Fruit fly (Drosophila melanogaster) whole organism, embryonic: ENCODE data around the gene dlp.

Source experiments
- Atf3 ChIP-seq: fragments of 200-800 bp; sonication (Bioruptor generic); optimal IDR thresholded peaks from 3 replicates; lab custom pipeline; 2016; ENCODE audit warnings: missing biosample characterization, missing genetic modification characterization
- Bgb ChIP-seq: fragments of 200-800 bp; sonication (Bioruptor generic); IDR thresholded peaks from 2 replicates; pipeline ENCODE4 v1.3.6; 2022; ENCODE audit warnings: missing biosample characterization, missing genetic modification characterization; ENCODE audit not compliant: partially characterized antibody
- C15 ChIP-seq: fragments of 200-800 bp; sonication (Bioruptor generic); IDR thresholded peaks from 3 replicates; pipeline ENCODE4 v1.3.6; 2022; ENCODE audit warnings: missing biosample characterization, missing genetic modification characterization
- CG12071 ChIP-seq: fragments of 200-800 bp; sonication (Bioruptor generic); optimal IDR thresholded peaks from 3 replicates; lab custom pipeline; 2018; ENCODE audit warnings: missing biosample characterization, mild to moderate bottlenecking, missing genetic modification characterization
- CG12104 ChIP-seq: fragments of 200-800 bp; sonication (Bioruptor generic); optimal IDR thresholded peaks from 3 replicates; lab custom pipeline; 2016; ENCODE audit warnings: missing biosample characterization, missing genetic modification characterization
- CG13894 ChIP-seq: fragments of 200-800 bp; sonication (Bioruptor generic); optimal IDR thresholded peaks from 3 replicates; lab custom pipeline; 2018; ENCODE audit warnings: missing biosample characterization, mild to moderate bottlenecking, missing genetic modification characterization, moderate library complexity
- CG1602 ChIP-seq: fragments of 200-800 bp; sonication (Bioruptor generic); optimal IDR thresholded peaks from 3 replicates; lab custom pipeline; 2016; ENCODE audit warnings: missing biosample characterization, missing genetic modification characterization
- CG1603 ChIP-seq: fragments of 200-800 bp; sonication (Bioruptor generic); optimal IDR thresholded peaks from 2 replicates; lab custom pipeline; 2019; ENCODE audit warnings: missing biosample characterization, mild to moderate bottlenecking, missing genetic modification characterization, moderate library complexity
- CG18764 ChIP-seq: fragments of 200-800 bp; sonication (Bioruptor generic); optimal IDR thresholded peaks from 3 replicates; lab custom pipeline; 2016; ENCODE audit warnings: missing biosample characterization, missing genetic modification characterization
- CG2199 ChIP-seq: fragments of 200-800 bp; sonication (Bioruptor generic); IDR thresholded peaks from 3 replicates; pipeline ENCODE4 v1.3.6; 2022; ENCODE audit warnings: missing biosample characterization, missing genetic modification characterization
- CG30403 ChIP-seq: fragments of 200-800 bp; sonication (Bioruptor generic); optimal IDR thresholded peaks from 3 replicates; lab custom pipeline; 2016; ENCODE audit warnings: missing biosample characterization, missing genetic modification characterization
- CG30431 ChIP-seq: fragments of 200-800 bp; sonication (Bioruptor generic); optimal IDR thresholded peaks from 2 replicates; lab custom pipeline; 2017; ENCODE audit warnings: missing biosample characterization, missing genetic modification characterization
- CG3163 ChIP-seq: fragments of 200-800 bp; sonication (Bioruptor generic); optimal IDR thresholded peaks from 3 replicates; lab custom pipeline; 2016; ENCODE audit warnings: missing biosample characterization, missing genetic modification characterization
- CG32532 ChIP-seq: fragments of 200-800 bp; sonication (Bioruptor generic); IDR thresholded peaks from 2 replicates; pipeline ENCODE4 v1.3.6; 2022; ENCODE audit warnings: missing biosample characterization, missing genetic modification characterization
- CG7372 ChIP-seq: fragments of 200-800 bp; sonication (Bioruptor generic); IDR thresholded peaks from 2 replicates; pipeline ENCODE4 v1.3.6; 2022; ENCODE audit warnings: missing biosample characterization, missing genetic modification characterization
- CG7987 ChIP-seq: fragments of 200-800 bp; sonication (Bioruptor generic); optimal IDR thresholded peaks from 2 replicates; lab custom pipeline; 2018; ENCODE audit warnings: missing biosample characterization, mild to moderate bottlenecking, missing genetic modification characterization, moderate library complexity
- CG8388 ChIP-seq: fragments of 200-800 bp; sonication (Bioruptor generic); optimal IDR thresholded peaks from 2 replicates; lab custom pipeline; 2019; ENCODE audit warnings: missing biosample characterization, mild to moderate bottlenecking, missing genetic modification characterization, moderate library complexity
- CG8478 ChIP-seq: fragments of >200 bp; optimal IDR thresholded peaks from 2 replicates; lab custom pipeline; 2018
- Chrac-16 ChIP-seq: fragments of 200-800 bp; sonication (Bioruptor generic); optimal IDR thresholded peaks from 3 replicates; lab custom pipeline; 2016; ENCODE audit warnings: missing biosample characterization, missing genetic modification characterization
- E2f2 ChIP-seq: fragments of 200-800 bp; sonication (Bioruptor generic); IDR thresholded peaks from 2 replicates; pipeline ENCODE4 v1.3.6; 2022; ENCODE audit warnings: missing biosample characterization, missing genetic modification characterization
- Ets65A ChIP-seq: fragments of 200-800 bp; sonication (Bioruptor generic); peaks from one replicate; lab custom pipeline; 2016; ENCODE audit warnings: missing biosample characterization, missing genetic modification characterization
- HLH3B ChIP-seq: fragments of 200-800 bp; sonication (Bioruptor generic); IDR thresholded peaks from 2 replicates; pipeline ENCODE4 v1.3.6; 2022; ENCODE audit warnings: missing biosample characterization, missing genetic modification characterization
- Kr ChIP-seq: fragments of 200-800 bp; sonication (Bioruptor generic); optimal IDR thresholded peaks from 2 replicates; lab custom pipeline; 2017; ENCODE audit warnings: missing biosample characterization, mild to moderate bottlenecking, missing genetic modification characterization
- Lhr ChIP-seq: fragments of 200-800 bp; sonication (Bioruptor generic); optimal IDR thresholded peaks from 3 replicates; lab custom pipeline; 2017; ENCODE audit warnings: mild to moderate bottlenecking, missing biosample characterization, missing genetic modification reagents, missing genetic modification characterization
- Med ChIP-seq: fragments of 200-800 bp; sonication (Bioruptor generic); peaks from one replicate; lab custom pipeline; 2016; ENCODE audit warnings: missing biosample characterization, missing genetic modification characterization, mild to moderate bottlenecking, inconsistent platforms, moderate library complexity
- Mes4 ChIP-seq: fragments of 200-800 bp; sonication (Bioruptor generic); optimal IDR thresholded peaks from 2 replicates; lab custom pipeline; 2016; ENCODE audit warnings: missing biosample characterization, missing genetic modification characterization
- NC2β ChIP-seq: fragments of 200-800 bp; sonication (Bioruptor generic); optimal IDR thresholded peaks from 2 replicates; lab custom pipeline; 2016; ENCODE audit warnings: missing biosample characterization, missing genetic modification characterization
- NFAT ChIP-seq: fragments of 200-800 bp; sonication (Bioruptor generic); IDR thresholded peaks from 2 replicates; pipeline ENCODE4 v1.3.6; 2022; ENCODE audit warnings: missing biosample characterization, missing genetic modification characterization
- Pdp1 ChIP-seq, 2 experiments: fragments of 200-800 bp; sonication (Bioruptor generic); optimal IDR thresholded peaks; 3 replicates each; lab custom pipeline; 2016; ENCODE audit warnings: missing biosample characterization in 2 of 2, missing genetic modification characterization in 2 of 2, mild to moderate bottlenecking in 1 of 2, moderate library complexity in 1 of 2
- Side ChIP-seq: fragments of 200-800 bp; sonication (Bioruptor generic); optimal IDR thresholded peaks from 2 replicates; lab custom pipeline; 2016; ENCODE audit warnings: missing biosample characterization, missing genetic modification characterization
- Sin3A ChIP-seq: fragments of >200 bp; optimal IDR thresholded peaks from 2 replicates; lab custom pipeline; 2018
- TFAM ChIP-seq: fragments of 200-800 bp; sonication (Bioruptor generic); optimal IDR thresholded peaks from 2 replicates; lab custom pipeline; 2017; ENCODE audit warnings: missing biosample characterization, missing genetic modification characterization, inconsistent platforms
- ab ChIP-seq: fragments of 200-800 bp; sonication (Bioruptor generic); optimal IDR thresholded peaks from 2 replicates; lab custom pipeline; 2016; ENCODE audit warnings: missing biosample characterization, missing genetic modification characterization
- ac ChIP-seq: fragments of 200-800 bp; sonication (Bioruptor generic); optimal IDR thresholded peaks from 3 replicates; lab custom pipeline; 2017; ENCODE audit warnings: missing biosample characterization, mild to moderate bottlenecking, missing genetic modification characterization
- al ChIP-seq: fragments of 200-800 bp; sonication (Bioruptor generic); IDR thresholded peaks from 2 replicates; pipeline ENCODE4 v1.3.6; 2022; ENCODE audit warnings: missing biosample characterization, missing genetic modification characterization
- dati ChIP-seq: fragments of 200-800 bp; sonication (Bioruptor generic); IDR thresholded peaks from 2 replicates; pipeline ENCODE4 v1.3.6; 2022; ENCODE audit warnings: missing biosample characterization, missing genetic modification characterization
- dmrt11E ChIP-seq: fragments of 200-800 bp; sonication (Bioruptor generic); optimal IDR thresholded peaks from 3 replicates; lab custom pipeline; 2018; ENCODE audit warnings: missing biosample characterization, mild to moderate bottlenecking, missing genetic modification characterization, moderate library complexity
- ems ChIP-seq: fragments of 200-800 bp; sonication (Bioruptor generic); optimal IDR thresholded peaks from 3 replicates; lab custom pipeline; 2016; ENCODE audit warnings: missing biosample characterization, missing genetic modification characterization
- fd3F ChIP-seq: fragments of 200-800 bp; sonication (Bioruptor generic); optimal IDR thresholded peaks from 2 replicates; lab custom pipeline; 2018; ENCODE audit warnings: missing biosample characterization, mild to moderate bottlenecking, missing genetic modification characterization, moderate library complexity
- gcm ChIP-seq: fragments of 200-800 bp; sonication (Bioruptor generic); optimal IDR thresholded peaks from 2 replicates; lab custom pipeline; 2019; ENCODE audit warnings: missing biosample characterization, mild to moderate bottlenecking, missing genetic modification characterization, moderate library complexity
- gem ChIP-seq: fragments of 200-800 bp; sonication (Bioruptor generic); optimal IDR thresholded peaks from 2 replicates; lab custom pipeline; 2019; ENCODE audit warnings: missing biosample characterization, mild to moderate bottlenecking, missing genetic modification characterization, moderate library complexity
- kah ChIP-seq: fragments of 200-800 bp; sonication (Bioruptor generic); optimal IDR thresholded peaks from 2 replicates; lab custom pipeline; 2018; ENCODE audit warnings: missing biosample characterization, mild to moderate bottlenecking, missing genetic modification characterization
- lilli ChIP-seq: fragments of 200-800 bp; sonication (Bioruptor generic); optimal IDR thresholded peaks from 3 replicates; lab custom pipeline; 2016; ENCODE audit warnings: missing biosample characterization, missing genetic modification characterization
- phol ChIP-seq: fragments of 200-800 bp; sonication (Bioruptor generic); optimal IDR thresholded peaks from 3 replicates; lab custom pipeline; 2018; ENCODE audit warnings: missing biosample characterization, mild to moderate bottlenecking, missing genetic modification characterization, moderate library complexity
- prd ChIP-seq, 3 experiments: fragments of >200 bp in 2 of 3; fragments of 200-800 bp in 1 of 3; sonication (Bioruptor generic) in 1 of 3; optimal IDR thresholded peaks in 2 of 3; IDR thresholded peaks in 1 of 3; 2 replicates in 2 of 3; 3 replicates in 1 of 3; pipeline versions ENCODE4 v1.3.6 to Lab custom; 2017 to 2022; ENCODE audit warnings: missing biosample characterization in 1 of 3, missing genetic modification characterization in 1 of 3
- sens ChIP-seq: fragments of 200-800 bp; sonication (Bioruptor generic); peaks from one replicate; lab custom pipeline; 2016; ENCODE audit warnings: missing biosample characterization, missing genetic modification characterization
- sim ChIP-seq: fragments of 200-800 bp; sonication (Bioruptor generic); IDR thresholded peaks from 2 replicates; pipeline ENCODE4 v1.3.6; 2022; ENCODE audit warnings: missing biosample characterization, missing genetic modification characterization
- stc ChIP-seq: fragments of 200-800 bp; sonication (Bioruptor generic); IDR thresholded peaks from 2 replicates; pipeline ENCODE4 v1.3.6; 2022; ENCODE audit warnings: missing biosample characterization, missing genetic modification characterization
- tin ChIP-seq: fragments of 200-800 bp; sonication (Bioruptor generic); optimal IDR thresholded peaks from 3 replicates; lab custom pipeline; 2016; ENCODE audit warnings: missing biosample characterization, missing genetic modification characterization
- tio ChIP-seq: fragments of 200-800 bp; sonication (Bioruptor generic); optimal IDR thresholded peaks from 2 replicates; lab custom pipeline; 2017; ENCODE audit warnings: missing biosample characterization, missing genetic modification characterization, inconsistent platforms
- unpg ChIP-seq: fragments of 200-800 bp; sonication (Bioruptor generic); optimal IDR thresholded peaks from 3 replicates; lab custom pipeline; 2018; ENCODE audit warnings: missing biosample characterization, mild to moderate bottlenecking, missing genetic modification characterization, moderate library complexity
- wdn ChIP-seq: fragments of 200-800 bp; sonication (Bioruptor generic); IDR thresholded peaks from 2 replicates; pipeline ENCODE4 v1.3.6; 2022; ENCODE audit warnings: missing biosample characterization, missing genetic modification characterization
- zen ChIP-seq: fragments of 200-800 bp; sonication (Bioruptor generic); optimal IDR thresholded peaks from 3 replicates; lab custom pipeline; 2018; ENCODE audit warnings: missing biosample characterization, mild to moderate bottlenecking, missing genetic modification characterization, moderate library complexity
- zen2 ChIP-seq: fragments of 200-800 bp; sonication (Bioruptor generic); IDR thresholded peaks from 3 replicates; pipeline ENCODE4 v1.3.6; 2022; ENCODE audit warnings: missing biosample characterization, missing genetic modification characterization; ENCODE audit not compliant: partially characterized antibody

Gene dlp

dm6 chr3L:14664390-14664789 lies 32.0 kb downstream of the dlp start:
- TF ChIP-seq CG8478 (lab: Kevin White, UChicago) (no peak), C15 (no peak), HLH3B (GFP tag; lab: Robert Waterston, UW) (no peak), ac (no peak), CG1603 (no peak), wdn (GFP tag; lab: Robert Waterston, UW) (no peak), CG12104 (GFP tag; lab: Kevin White, UChicago) (no peak), Kr (GFP tag; lab: Kevin White, UChicago) (peak; percentile 35), CG8388 (GFP tag; lab: Kevin White, UChicago) (no peak), tin (GFP tag; lab: Kevin White, UChicago) (peak; percentile 3), CG1602 (no peak), CG18764 (GFP tag; lab: Kevin White, UChicago) (no peak), gcm (GFP tag; lab: Kevin White, UChicago) (peak; percentile 90), phol (tag; lab: Kevin White, UChicago) (no peak), Ets65A (GFP tag; lab: Kevin White, UChicago) (no peak), E2f2 (GFP tag; lab: Robert Waterston, UW) (no peak), CG13894 (no peak), ab (no peak), Pdp1 (GFP tag; optimal IDR thresholded peaks at IDR 0.05; lab: Kevin White, UChicago) (no peak), TFAM (GFP tag; lab: Kevin White, UChicago) (no peak), Chrac-16 (GFP tag; lab: Kevin White, UChicago) (no peak), dmrt11E (tag; lab: Kevin White, UChicago) (peak; percentile 49), CG32532 (GFP tag; lab: Robert Waterston, UW) (no peak), kah (peak; percentile 74), Med (GFP tag; lab: Kevin White, UChicago) (peak; percentile 42), Lhr (GFP tag; lab: Kevin White, UChicago) (no peak), gem (no peak), sens (GFP tag; lab: Kevin White, UChicago) (no peak), CG12071 (no peak), CG30431 (GFP tag; lab: Kevin White, UChicago) (no peak), ems (GFP tag; lab: Kevin White, UChicago) (no peak), Sin3A (no peak), Atf3 (GFP tag; lab: Kevin White, UChicago) (no peak), CG3163 (GFP tag; lab: Kevin White, UChicago) (no peak), Mes4 (GFP tag; lab: Kevin White, UChicago) (no peak), al (GFP tag; lab: Robert Waterston, UW) (no peak), CG30403 (GFP tag; lab: Kevin White, UChicago) (no peak), sim (GFP tag; lab: Robert Waterston, UW) (no peak), stc (GFP tag; lab: Robert Waterston, UW) (no peak), CG7987 (GFP tag; lab: Kevin White, UChicago) (no peak), unpg (GFP tag; lab: Kevin White, UChicago) (no peak), zen2 (GFP tag; lab: Robert Waterston, UW) (no peak), Side (GFP tag; lab: Kevin White, UChicago) (no peak)
- TF ChIP-seq, all 482 proteins: peak for 6

dm6 chr3L:14665802-14666351 lies 33.5 kb downstream of the dlp start:
- peak; percentile 93 for TF ChIP-seq lilli
- TF ChIP-seq NC2β (GFP tag; lab: Kevin White, UChicago) = peak; percentile 86
- peak; percentile 82 for TF ChIP-seq tio
- peak; percentile 92 for TF ChIP-seq ems (GFP tag; lab: Kevin White, UChicago)
- TF ChIP-seq zen (tag; lab: Kevin White, UChicago) = peak; percentile 74
- TF ChIP-seq dati (GFP tag; lab: Robert Waterston, UW) = peak; percentile 64
- peak; percentile 68 for TF ChIP-seq fd3F (GFP tag; lab: Kevin White, UChicago)
- TF ChIP-seq Bgb = no peak
- peak; percentile 72 for TF ChIP-seq CG7372 (GFP tag; lab: Robert Waterston, UW)
- peak; percentile 80; the same call in 2 of the 3 replicates for TF ChIP-seq CG2199 (GFP tag; lab: Robert Waterston, UW)
- TF ChIP-seq prd (optimal IDR thresholded peaks at IDR 0.05; lab: Kevin White, UChicago) = no peak
- peak; percentile 91 for TF ChIP-seq prd (GFP tag; IDR thresholded peaks at IDR 0.05; lab: Robert Waterston, UW)
- TF ChIP-seq NFAT (GFP tag; lab: Robert Waterston, UW) = peak; percentile 76
